Fruit fly (Drosophila melanogaster) whole organism, prepupa: ENCODE measurements around the gene CG14834.

Experiments used
- Blimp-1 ChIP-seq: fragments of 200-800 bp; sonication (Bioruptor generic); optimal IDR thresholded peaks from 3 replicates; lab custom pipeline; 2017; ENCODE audit warnings: missing biosample characterization, missing genetic modification characterization, mild to moderate bottlenecking, moderate library complexity, missing genetic modification reagents
- CG10631 ChIP-seq: fragments of 200-800 bp; sonication (Bioruptor generic); optimal IDR thresholded peaks from 2 replicates; lab custom pipeline; 2016; ENCODE audit warnings: missing biosample characterization, missing genetic modification characterization
- CG11762 ChIP-seq: fragments of 200-800 bp; sonication (Bioruptor generic); optimal IDR thresholded peaks from 3 replicates; lab custom pipeline; 2016; ENCODE audit warnings: missing biosample characterization, missing genetic modification characterization; ENCODE audit not compliant: insufficient read depth
- CG11902 ChIP-seq: fragments of 200-800 bp; sonication (Bioruptor generic); optimal IDR thresholded peaks from 3 replicates; lab custom pipeline; 2016; ENCODE audit warnings: missing biosample characterization, missing genetic modification characterization
- CG15336 ChIP-seq: fragments of 200-800 bp; sonication (Bioruptor generic); IDR thresholded peaks from 2 replicates; pipeline ENCODE4 v1.3.6; 2022; ENCODE audit warnings: missing biosample characterization, missing genetic modification characterization
- CG1621 ChIP-seq: fragments of 200-800 bp; sonication (Bioruptor generic); optimal IDR thresholded peaks from 3 replicates; lab custom pipeline; 2018; ENCODE audit warnings: missing biosample characterization, mild to moderate bottlenecking, missing genetic modification characterization
- CG16779 ChIP-seq: fragments of 200-800 bp; sonication (Bioruptor generic); optimal IDR thresholded peaks from 3 replicates; lab custom pipeline; 2017; ENCODE audit warnings: missing biosample characterization, mild to moderate bottlenecking, missing genetic modification characterization
- CG3032 ChIP-seq: fragments of 200-800 bp; optimal IDR thresholded peaks from 2 replicates; lab custom pipeline; 2019; ENCODE audit warnings: missing biosample characterization, mild to moderate bottlenecking, missing genetic modification characterization, moderate library complexity
- CG31627 ChIP-seq: fragments of 200-800 bp; sonication (Bioruptor generic); optimal IDR thresholded peaks from 3 replicates; lab custom pipeline; 2016; ENCODE audit warnings: missing biosample characterization, missing genetic modification characterization
- CG32006 ChIP-seq: fragments of 200-800 bp; sonication (Bioruptor generic); optimal IDR thresholded peaks from 3 replicates; lab custom pipeline; 2017; ENCODE audit warnings: missing biosample characterization, mild to moderate bottlenecking, missing genetic modification characterization
- CG34406 ChIP-seq: fragments of 200-800 bp; sonication (Bioruptor generic); optimal IDR thresholded peaks from 3 replicates; lab custom pipeline; 2016; ENCODE audit warnings: missing biosample characterization, missing genetic modification characterization
- CG3919 ChIP-seq: fragments of 200-800 bp; sonication (Bioruptor generic); optimal IDR thresholded peaks from 3 replicates; lab custom pipeline; 2016; ENCODE audit warnings: missing biosample characterization, missing genetic modification characterization
- CG4318 ChIP-seq: fragments of 200-800 bp; sonication (Bioruptor generic); optimal IDR thresholded peaks from 3 replicates; lab custom pipeline; 2017; ENCODE audit warnings: missing biosample characterization, mild to moderate bottlenecking, missing genetic modification characterization
- CG6163 ChIP-seq: fragments of 200-800 bp; sonication (Bioruptor generic); IDR thresholded peaks from 3 replicates; pipeline ENCODE4 v1.3.6; 2022; ENCODE audit warnings: missing biosample characterization, missing genetic modification characterization
- CG6276 ChIP-seq: fragments of 200-800 bp; sonication (Bioruptor generic); optimal IDR thresholded peaks from 2 replicates; lab custom pipeline; 2017; ENCODE audit warnings: missing biosample characterization, mild to moderate bottlenecking, missing genetic modification characterization
- CG6792 ChIP-seq: fragments of 200-800 bp; sonication (Bioruptor generic); optimal IDR thresholded peaks from 3 replicates; lab custom pipeline; 2016; ENCODE audit warnings: missing biosample characterization, missing genetic modification characterization
- CG6808 ChIP-seq: fragments of 200-800 bp; sonication (Bioruptor generic); optimal IDR thresholded peaks from 3 replicates; lab custom pipeline; 2017; ENCODE audit warnings: missing biosample characterization, missing genetic modification characterization, mild to moderate bottlenecking, moderate library complexity, missing genetic modification reagents
- CG6854 ChIP-seq: fragments of 200-800 bp; sonication (Bioruptor generic); optimal IDR thresholded peaks from 2 replicates; lab custom pipeline; 2017; ENCODE audit warnings: missing biosample characterization, mild to moderate bottlenecking, missing genetic modification characterization
- CG7368 ChIP-seq: fragments of 200-800 bp; sonication (Bioruptor generic); optimal IDR thresholded peaks from 3 replicates; lab custom pipeline; 2016; ENCODE audit warnings: missing biosample characterization, missing genetic modification characterization
- CG8119 ChIP-seq: fragments of 200-800 bp; sonication (Bioruptor generic); IDR thresholded peaks from 3 replicates; pipeline ENCODE4 v1.3.6; 2022; ENCODE audit warnings: missing biosample characterization, missing genetic modification characterization
- CG8319 ChIP-seq: fragments of 200-800 bp; sonication (Bioruptor generic); optimal IDR thresholded peaks from 3 replicates; lab custom pipeline; 2016; ENCODE audit warnings: missing biosample characterization, missing genetic modification characterization
- CG9139 ChIP-seq: fragments of 200-800 bp; sonication (Bioruptor generic); optimal IDR thresholded peaks from 3 replicates; lab custom pipeline; 2017; ENCODE audit warnings: missing biosample characterization, mild to moderate bottlenecking, missing genetic modification characterization
- Eip75B ChIP-seq: fragments of 200-800 bp; sonication (Bioruptor generic); optimal IDR thresholded peaks from 3 replicates; lab custom pipeline; 2016; ENCODE audit warnings: missing biosample characterization, missing genetic modification characterization
- Eip78C ChIP-seq: fragments of 200-800 bp; sonication (Bioruptor generic); peaks from one replicate; lab custom pipeline; 2016; ENCODE audit warnings: missing biosample characterization, missing genetic modification characterization
- Eip93F ChIP-seq: fragments of 200-800 bp; sonication (Bioruptor generic); optimal IDR thresholded peaks from 2 replicates; lab custom pipeline; 2016; ENCODE audit warnings: missing biosample characterization, mild to moderate bottlenecking, missing genetic modification characterization
- Ets96B ChIP-seq: fragments of 200-800 bp; optimal IDR thresholded peaks from 2 replicates; lab custom pipeline; 2019; ENCODE audit warnings: missing biosample characterization, mild to moderate bottlenecking, missing genetic modification characterization, moderate library complexity
- Gug ChIP-seq: fragments of 200-800 bp; sonication (Bioruptor generic); IDR thresholded peaks from 2 replicates; pipeline ENCODE4 v1.3.6; 2022; ENCODE audit warnings: missing biosample characterization, missing genetic modification characterization
- Hr39 ChIP-seq: fragments of 200-800 bp; sonication (Bioruptor generic); optimal IDR thresholded peaks from 2 replicates; lab custom pipeline; 2016; ENCODE audit warnings: missing biosample characterization, missing genetic modification characterization
- Hr4 ChIP-seq: fragments of 200-800 bp; sonication (Bioruptor generic); optimal IDR thresholded peaks from 3 replicates; lab custom pipeline; 2016; ENCODE audit warnings: missing biosample characterization, missing genetic modification characterization
- Lpt ChIP-seq: fragments of 200-800 bp; sonication (Bioruptor generic); optimal IDR thresholded peaks from 3 replicates; lab custom pipeline; 2016; ENCODE audit warnings: missing biosample characterization, missing genetic modification characterization
- Sox14 ChIP-seq: fragments of 200-800 bp; sonication (Bioruptor generic); optimal IDR thresholded peaks from 3 replicates; lab custom pipeline; 2016; ENCODE audit warnings: missing biosample characterization, missing genetic modification characterization
- acj6 ChIP-seq: fragments of 200-800 bp; sonication (Bioruptor generic); optimal IDR thresholded peaks from 3 replicates; lab custom pipeline; 2016; ENCODE audit warnings: missing biosample characterization, missing genetic modification characterization
- cyc ChIP-seq: fragments of 200-800 bp; sonication (Bioruptor generic); optimal IDR thresholded peaks from 3 replicates; lab custom pipeline; 2016; ENCODE audit warnings: missing biosample characterization, missing genetic modification characterization
- dac ChIP-seq: fragments of 200-800 bp; sonication (Bioruptor generic); optimal IDR thresholded peaks from 2 replicates; lab custom pipeline; 2017; ENCODE audit warnings: missing biosample characterization, mild to moderate bottlenecking, missing genetic modification characterization
- dsx ChIP-seq: fragments of 200-800 bp; optimal IDR thresholded peaks from 3 replicates; lab custom pipeline; 2019; ENCODE audit warnings: missing biosample characterization, mild to moderate bottlenecking, missing genetic modification characterization, moderate library complexity; ENCODE audit not compliant: poor library complexity, severe bottlenecking
- eg ChIP-seq: fragments of 200-800 bp; sonication (Bioruptor generic); IDR thresholded peaks from 3 replicates; pipeline ENCODE4 v1.3.6; 2022; ENCODE audit warnings: missing biosample characterization, missing genetic modification characterization
- esn ChIP-seq: fragments of 200-800 bp; sonication (Bioruptor generic); optimal IDR thresholded peaks from 2 replicates; lab custom pipeline; 2016; ENCODE audit warnings: missing biosample characterization, mild to moderate bottlenecking, missing genetic modification characterization, moderate library complexity
- fkh ChIP-seq: fragments of 200-800 bp; sonication (Bioruptor generic); optimal IDR thresholded peaks from 3 replicates; lab custom pipeline; 2017; ENCODE audit warnings: missing biosample characterization, mild to moderate bottlenecking, missing genetic modification characterization, moderate library complexity
- lz ChIP-seq: fragments of 200-800 bp; sonication (Bioruptor generic); optimal IDR thresholded peaks from 3 replicates; lab custom pipeline; 2016; ENCODE audit warnings: missing biosample characterization, missing genetic modification characterization
- net ChIP-seq: fragments of 200-800 bp; sonication (Bioruptor generic); optimal IDR thresholded peaks from 3 replicates; lab custom pipeline; 2016; ENCODE audit warnings: missing biosample characterization, missing genetic modification characterization
- pdm3 ChIP-seq: fragments of 200-800 bp; sonication (Bioruptor generic); optimal IDR thresholded peaks from 3 replicates; lab custom pipeline; 2016; ENCODE audit warnings: missing biosample characterization, missing genetic modification characterization
- ss ChIP-seq, 2 experiments: fragments of 200-800 bp; sonication (Bioruptor generic); optimal IDR thresholded peaks; 2 replicates in 1 of 2; 3 replicates in 1 of 2; lab custom pipeline; 2017 to 2018; ENCODE audit warnings: mild to moderate bottlenecking in 2 of 2, missing biosample characterization in 2 of 2, missing genetic modification characterization in 2 of 2, moderate library complexity in 1 of 2
- svp ChIP-seq: fragments of 200-800 bp; sonication (Bioruptor generic); peaks from one replicate; lab custom pipeline; 2016; ENCODE audit warnings: missing biosample characterization, missing genetic modification characterization
- topi ChIP-seq: fragments of 200-800 bp; sonication (Bioruptor generic); optimal IDR thresholded peaks from 3 replicates; lab custom pipeline; 2016; ENCODE audit warnings: missing biosample characterization, missing genetic modification characterization
- vri ChIP-seq: fragments of 200-800 bp; sonication (Bioruptor generic); optimal IDR thresholded peaks from 3 replicates; lab custom pipeline; 2016; ENCODE audit warnings: missing biosample characterization, mild to moderate bottlenecking, missing genetic modification characterization

Gene CG14834

DNA sequence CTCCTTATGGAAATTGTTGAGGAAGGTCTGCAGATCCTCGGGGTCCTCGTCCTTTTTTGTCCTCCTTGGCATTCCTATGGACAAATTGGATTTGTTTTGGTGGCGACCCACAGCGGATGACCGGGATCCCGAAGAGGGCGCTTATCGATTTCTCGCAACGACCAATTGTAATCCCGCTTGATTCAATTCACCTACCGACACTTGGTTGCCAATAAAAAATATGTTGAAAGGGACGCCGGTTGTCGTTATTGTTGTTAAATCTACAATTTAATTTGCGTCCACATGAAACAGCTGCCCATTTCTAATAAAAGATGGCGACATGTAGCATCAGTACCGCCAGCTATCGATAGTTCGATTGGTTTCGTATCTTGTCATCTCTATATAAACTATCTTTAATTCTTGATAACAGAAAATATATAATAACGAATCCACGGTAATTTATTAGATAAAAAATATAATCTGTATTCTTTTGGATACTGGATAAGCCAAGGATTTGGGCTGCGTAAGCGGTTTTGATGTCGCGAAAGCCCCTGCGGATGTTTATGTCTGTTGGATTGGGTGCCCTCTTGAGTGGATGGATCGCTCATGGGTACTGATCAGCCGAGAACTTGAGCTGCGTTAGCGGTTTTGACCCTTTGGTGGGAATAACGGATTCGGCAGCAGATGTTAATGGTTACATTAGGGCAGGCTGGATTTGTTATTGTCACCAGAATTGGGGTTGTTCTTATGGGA, 9.6 kb upstream of the CG14834 start, which contains the start of gene CTCF:
CTCF (minus strand) TSS at position 328 of the 732 bp plus-strand sequence.
- no peak for TF ChIP-seq CG34406
- peak; percentile 43 for TF ChIP-seq CG31627 (GFP tag; lab: Kevin White, UChicago)
- peak; percentile 6 for TF ChIP-seq net (GFP tag; lab: Kevin White, UChicago)
- no peak for TF ChIP-seq Blimp-1
- TF ChIP-seq fkh (GFP tag; lab: Kevin White, UChicago): no peak
- peak; percentile 1 for TF ChIP-seq CG10631 (GFP tag; lab: Kevin White, UChicago)
- TF ChIP-seq CG6276 (GFP tag; lab: Kevin White, UChicago): no peak
- TF ChIP-seq CG11762 (GFP tag; lab: Kevin White, UChicago): no peak
- TF ChIP-seq CG3919: peak; percentile 44
- TF ChIP-seq Sox14 (GFP tag; lab: Kevin White, UChicago): peak; percentile 44
- no peak for TF ChIP-seq CG8119
- no peak for TF ChIP-seq CG9139 (GFP tag; lab: Kevin White, UChicago)
- peak; percentile 71 for TF ChIP-seq Eip78C (GFP tag; lab: Kevin White, UChicago)
- TF ChIP-seq CG6163 (GFP tag; lab: Robert Waterston, UW): no peak
- TF ChIP-seq Eip93F (GFP tag; lab: Kevin White, UChicago): no peak
- peak; percentile 36 for TF ChIP-seq topi (GFP tag; lab: Kevin White, UChicago)
- TF ChIP-seq CG32006 (GFP tag; lab: Kevin White, UChicago): no peak
- TF ChIP-seq CG1621: peak; percentile 24
- no peak for TF ChIP-seq CG4318 (GFP tag; lab: Kevin White, UChicago)
- peak; percentile 58 for TF ChIP-seq lz (GFP tag; lab: Kevin White, UChicago)
- no peak for TF ChIP-seq pdm3 (GFP tag; lab: Kevin White, UChicago)
- TF ChIP-seq CG7368 (GFP tag; lab: Kevin White, UChicago): peak; percentile 10
- TF ChIP-seq Hr39 (GFP tag; lab: Kevin White, UChicago): no peak
- peak; percentile 38 for TF ChIP-seq cyc (GFP tag; lab: Kevin White, UChicago)
- TF ChIP-seq esn (GFP tag; lab: Kevin White, UChicago): peak; percentile 67
- no peak for TF ChIP-seq vri (GFP tag; lab: Kevin White, UChicago)
- TF ChIP-seq CG11902 (GFP tag; lab: Kevin White, UChicago): no peak
- TF ChIP-seq CG8319 (GFP tag; lab: Kevin White, UChicago): no peak
- TF ChIP-seq ss (GFP tag; optimal IDR thresholded peaks at IDR 0.05; lab: Kevin White, UChicago): peak in 1 of 2 experiments; percentile 1
- TF ChIP-seq CG3032: peak; percentile 56
- no peak for TF ChIP-seq eg (GFP tag; lab: Robert Waterston, UW)

- TF ChIP-seq Lpt (GFP tag; lab: Kevin White, UChicago) (no peak), CG15336 (GFP tag; lab: Robert Waterston, UW) (no peak), CG6792 (no peak), fkh (GFP tag; lab: Kevin White, UChicago) (peak; percentile 79), Gug (GFP tag; lab: Robert Waterston, UW) (no peak), CG6854 (GFP tag; lab: Kevin White, UChicago) (no peak), CG10631 (GFP tag; lab: Kevin White, UChicago) (no peak), svp (no peak)
- TF ChIP-seq, all 60 proteins: peak for 1
Observed at dm6 chr3L:7349311-7349710, 2.4 kb upstream of the CG14834 start.

- TF ChIP-seq net (GFP tag; lab: Kevin White, UChicago) (no peak), ss (GFP tag; optimal IDR thresholded peaks at IDR 0.05; lab: Kevin White, UChicago) (peak; percentile 67 to 90), acj6 (GFP tag; lab: Kevin White, UChicago) (no peak), fkh (GFP tag; lab: Kevin White, UChicago) (peak; percentile 74), CG10631 (GFP tag; lab: Kevin White, UChicago) (peak; percentile 60), dsx (GFP tag; lab: Kevin White, UChicago) (peak; percentile 37), CG6854 (GFP tag; lab: Kevin White, UChicago) (peak; percentile 65), CG1621 (peak; percentile 35), Hr4 (GFP tag; lab: Kevin White, UChicago) (no peak), lz (GFP tag; lab: Kevin White, UChicago) (peak; percentile 66), cyc (GFP tag; lab: Kevin White, UChicago) (peak; percentile 23), CG6808 (GFP tag; lab: Kevin White, UChicago) (no peak), Eip78C (GFP tag; lab: Kevin White, UChicago) (peak; percentile 52), CG3032 (peak; percentile 33), CG16779 (no peak), CG31627 (GFP tag; lab: Kevin White, UChicago) (peak; percentile 50), dac (no peak), topi (GFP tag; lab: Kevin White, UChicago) (peak; percentile 38), Ets96B (tag; lab: Kevin White, UChicago) (no peak), Eip75B (GFP tag; lab: Kevin White, UChicago) (peak; percentile 54)
Observed at dm6 chr3L:7347984-7348631, 1.2 kb upstream of the CG14834 start, which contains the start of the genes Srp19 and qm. Gene Srp19 (minus strand): TSS chr3L:7348034. Gene qm (plus strand): TSS chr3L:7348313.
